Worm (Caenorhabditis elegans): ENCODE results near the gene srw-138.

DNA sequence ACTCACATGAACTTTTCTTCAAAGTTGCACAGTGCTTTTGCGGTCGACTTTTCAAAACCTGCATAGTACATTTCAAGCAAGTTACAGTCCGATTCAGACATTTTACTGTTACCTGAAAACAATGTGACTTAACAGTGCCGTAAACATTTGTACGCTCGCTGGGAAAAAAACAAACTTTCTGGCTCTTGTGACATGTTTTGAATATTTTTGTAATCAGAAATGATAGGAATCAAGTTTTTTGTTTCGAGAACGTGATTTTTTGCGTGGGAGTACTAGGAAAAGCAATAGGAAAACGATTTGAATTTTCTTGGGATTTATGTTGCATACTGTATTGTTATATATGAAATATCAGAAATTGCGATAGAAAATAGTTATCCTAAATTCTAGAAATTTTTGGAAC is 33.2 kb upstream of the srw-138 start, which contains the start of gene srw-120:
- TF ChIP-seq sea-1 (GFP tag; conservative IDR thresholded peaks at IDR 0.05) (no peak), ama-1 (optimal IDR thresholded peaks at IDR 0.05) (no peak), aly-1 (tag; optimal IDR thresholded peaks at IDR 0.05) (no peak), flt-1 (GFP tag; IDR thresholded peaks at IDR 0.05) (no peak), hmbx-1 (tag; optimal IDR thresholded peaks at IDR 0.05) (no peak), ets-7 (tag; optimal IDR thresholded peaks at IDR 0.05) (no peak)

All from whole organism, early embryonic.